Fruit fly (Drosophila melanogaster) whole organism, embryonic: Measurements from ENCODE around the gene CG18622.

ENCODE experiments used
- Atf3 ChIP-seq: fragments of 200-800 bp; sonication (Bioruptor generic); optimal IDR thresholded peaks from 3 replicates; lab custom pipeline; 2016; ENCODE audit warnings: missing biosample characterization, missing genetic modification characterization
- C15 ChIP-seq: fragments of 200-800 bp; sonication (Bioruptor generic); IDR thresholded peaks from 3 replicates; pipeline ENCODE4 v1.3.6; 2022; ENCODE audit warnings: missing biosample characterization, missing genetic modification characterization
- CG11695 ChIP-seq: fragments of 200-800 bp; sonication (Bioruptor generic); IDR thresholded peaks from 3 replicates; pipeline ENCODE4 v1.3.6; 2022; ENCODE audit warnings: missing biosample characterization, missing genetic modification characterization
- CG11696 ChIP-seq: fragments of 200-800 bp; sonication (Bioruptor generic); IDR thresholded peaks from 2 replicates; pipeline ENCODE4 v1.3.6; 2022; ENCODE audit warnings: missing biosample characterization, missing genetic modification characterization
- CG12219 ChIP-seq: fragments of 200-800 bp; sonication (Bioruptor generic); optimal IDR thresholded peaks from 3 replicates; lab custom pipeline; 2018; ENCODE audit warnings: missing biosample characterization, mild to moderate bottlenecking, missing genetic modification characterization
- CG12769 ChIP-seq: fragments of 200-800 bp; sonication (Bioruptor generic); optimal IDR thresholded peaks from 2 replicates; lab custom pipeline; 2019; ENCODE audit warnings: missing biosample characterization, mild to moderate bottlenecking, missing genetic modification characterization, moderate library complexity
- CG13775 ChIP-seq: fragments of 200-800 bp; sonication (Bioruptor generic); optimal IDR thresholded peaks from 3 replicates; lab custom pipeline; 2017; ENCODE audit warnings: missing biosample characterization, mild to moderate bottlenecking, missing genetic modification characterization
- CG15011 ChIP-seq: fragments of 200-800 bp; sonication (Bioruptor generic); optimal IDR thresholded peaks from 3 replicates; lab custom pipeline; 2018; ENCODE audit warnings: missing biosample characterization, mild to moderate bottlenecking, missing genetic modification characterization
- CG17829 ChIP-seq: fragments of 200-800 bp; optimal IDR thresholded peaks from 2 replicates; lab custom pipeline; 2019; ENCODE audit warnings: missing biosample characterization, mild to moderate bottlenecking, missing genetic modification characterization, moderate library complexity
- CG2199 ChIP-seq: fragments of 200-800 bp; sonication (Bioruptor generic); IDR thresholded peaks from 3 replicates; pipeline ENCODE4 v1.3.6; 2022; ENCODE audit warnings: missing biosample characterization, missing genetic modification characterization
- CG2875 ChIP-seq: fragments of 200-800 bp; sonication (Bioruptor generic); optimal IDR thresholded peaks from 2 replicates; lab custom pipeline; 2017; ENCODE audit warnings: missing biosample characterization, mild to moderate bottlenecking, missing genetic modification characterization, missing genetic modification reagents
- CG3065 ChIP-seq: fragments of 200-800 bp; sonication (Bioruptor generic); optimal IDR thresholded peaks from 2 replicates; lab custom pipeline; 2016; ENCODE audit warnings: missing biosample characterization, missing genetic modification characterization
- CG34224 ChIP-seq: fragments of 200-800 bp; sonication (Bioruptor generic); IDR thresholded peaks from 3 replicates; pipeline ENCODE4 v1.3.6; 2022; ENCODE audit warnings: missing biosample characterization, missing genetic modification characterization; ENCODE audit not compliant: partially characterized antibody
- CG3847 ChIP-seq: fragments of 200-800 bp; sonication (Bioruptor generic); IDR thresholded peaks from 2 replicates; pipeline ENCODE4 v1.3.6; 2022; ENCODE audit warnings: missing biosample characterization, missing genetic modification characterization
- CG6683 ChIP-seq: fragments of 200-800 bp; sonication (Bioruptor generic); optimal IDR thresholded peaks from 2 replicates; lab custom pipeline; 2017; ENCODE audit warnings: missing biosample characterization, mild to moderate bottlenecking, missing genetic modification characterization, missing genetic modification reagents
- CG6854 ChIP-seq: fragments of 200-800 bp; sonication (Bioruptor generic); optimal IDR thresholded peaks from 3 replicates; lab custom pipeline; 2017; ENCODE audit warnings: missing biosample characterization, mild to moderate bottlenecking, missing genetic modification characterization
- CG8388 ChIP-seq: fragments of 200-800 bp; sonication (Bioruptor generic); optimal IDR thresholded peaks from 2 replicates; lab custom pipeline; 2019; ENCODE audit warnings: missing biosample characterization, mild to moderate bottlenecking, missing genetic modification characterization, moderate library complexity
- CG9609 ChIP-seq: fragments of 200-800 bp; sonication (Bioruptor generic); optimal IDR thresholded peaks from 3 replicates; lab custom pipeline; 2016; ENCODE audit warnings: missing biosample characterization, missing genetic modification characterization
- CrebB ChIP-seq: fragments of 200-800 bp; sonication (Bioruptor generic); optimal IDR thresholded peaks from 3 replicates; lab custom pipeline; 2018; ENCODE audit warnings: missing biosample characterization, mild to moderate bottlenecking, missing genetic modification characterization
- Fer1 ChIP-seq: fragments of 200-800 bp; sonication (Bioruptor generic); optimal IDR thresholded peaks from 2 replicates; lab custom pipeline; 2017; ENCODE audit warnings: missing biosample characterization, mild to moderate bottlenecking, missing genetic modification characterization
- Fer3 ChIP-seq: fragments of 200-800 bp; sonication (Bioruptor generic); optimal IDR thresholded peaks from 2 replicates; lab custom pipeline; 2018; ENCODE audit warnings: missing biosample characterization, mild to moderate bottlenecking, missing genetic modification characterization, moderate library complexity
- HLH4C ChIP-seq: fragments of 200-800 bp; sonication (Bioruptor generic); IDR thresholded peaks from 3 replicates; pipeline ENCODE4 v1.3.6; 2022; ENCODE audit warnings: missing biosample characterization, missing genetic modification characterization; ENCODE audit not compliant: partially characterized antibody
- Hsf ChIP-seq: fragments of 200-800 bp; sonication (Bioruptor generic); optimal IDR thresholded peaks from 3 replicates; lab custom pipeline; 2016; ENCODE audit warnings: missing biosample characterization, missing genetic modification characterization
- Lim3 ChIP-seq: fragments of 200-800 bp; sonication (Bioruptor generic); IDR thresholded peaks from 2 replicates; pipeline ENCODE4 v1.3.6; 2022; ENCODE audit warnings: missing biosample characterization, missing genetic modification characterization
- MBD-R2 ChIP-seq: fragments of 200-800 bp; sonication (Bioruptor generic); IDR thresholded peaks from 2 replicates; pipeline ENCODE4 v1.3.6; 2022; ENCODE audit warnings: missing biosample characterization, missing genetic modification characterization
- NfI ChIP-seq: fragments of 200-800 bp; sonication (Bioruptor generic); optimal IDR thresholded peaks from 3 replicates; lab custom pipeline; 2018; ENCODE audit warnings: missing biosample characterization, mild to moderate bottlenecking, missing genetic modification characterization, moderate library complexity
- Opbp ChIP-seq: fragments of 200-800 bp; sonication (Bioruptor generic); IDR thresholded peaks from 3 replicates; pipeline ENCODE4 v1.3.6; 2022; ENCODE audit warnings: missing biosample characterization, missing genetic modification characterization; ENCODE audit not compliant: partially characterized antibody
- Sox102F ChIP-seq: fragments of 200-800 bp; sonication (Bioruptor generic); optimal IDR thresholded peaks from 2 replicates; lab custom pipeline; 2018; ENCODE audit warnings: missing biosample characterization, mild to moderate bottlenecking, missing genetic modification characterization, moderate library complexity
- Sry-β ChIP-seq: fragments of 200-800 bp; sonication (Bioruptor generic); optimal IDR thresholded peaks from 2 replicates; lab custom pipeline; 2018; ENCODE audit warnings: missing biosample characterization, mild to moderate bottlenecking, missing genetic modification characterization, moderate library complexity
- ara ChIP-seq: fragments of 200-800 bp; sonication (Bioruptor generic); IDR thresholded peaks from 2 replicates; pipeline ENCODE4 v1.3.6; 2022; ENCODE audit warnings: missing biosample characterization, missing genetic modification characterization
- bab2 ChIP-seq: fragments of 200-800 bp; sonication (Bioruptor generic); optimal IDR thresholded peaks from 2 replicates; lab custom pipeline; 2016; ENCODE audit warnings: missing biosample characterization, missing genetic modification characterization
- bowl ChIP-seq: fragments of 200-800 bp; sonication (Bioruptor generic); IDR thresholded peaks from 2 replicates; pipeline ENCODE4 v1.3.6; 2022; ENCODE audit warnings: missing biosample characterization, missing genetic modification characterization
- bsh ChIP-seq, 2 experiments: fragments of 200-800 bp; sonication (Bioruptor generic); optimal IDR thresholded peaks; 2 replicates each; lab custom pipeline; 2017 to 2018; ENCODE audit warnings: mild to moderate bottlenecking in 2 of 2, missing biosample characterization in 2 of 2, missing genetic modification characterization in 2 of 2, moderate library complexity in 1 of 2
- ci ChIP-seq: fragments of 200-800 bp; sonication (Bioruptor generic); IDR thresholded peaks from 3 replicates; pipeline ENCODE4 v1.3.6; 2022; ENCODE audit warnings: missing biosample characterization, missing genetic modification characterization
- cwo ChIP-seq: fragments of 200-800 bp; sonication (Bioruptor generic); optimal IDR thresholded peaks from 3 replicates; lab custom pipeline; 2017; ENCODE audit warnings: missing biosample characterization, missing genetic modification characterization, mild to moderate bottlenecking, moderate library complexity, missing genetic modification reagents
- dati ChIP-seq: fragments of 200-800 bp; sonication (Bioruptor generic); IDR thresholded peaks from 2 replicates; pipeline ENCODE4 v1.3.6; 2022; ENCODE audit warnings: missing biosample characterization, missing genetic modification characterization
- dmrt99B ChIP-seq: fragments of 200-800 bp; sonication (Bioruptor generic); optimal IDR thresholded peaks from 2 replicates; lab custom pipeline; 2018; ENCODE audit warnings: missing biosample characterization, mild to moderate bottlenecking, missing genetic modification characterization, moderate library complexity
- ewg ChIP-seq: fragments of 200-800 bp; sonication (Bioruptor generic); optimal IDR thresholded peaks from 3 replicates; lab custom pipeline; 2017; ENCODE audit warnings: mild to moderate bottlenecking, missing biosample characterization, missing genetic modification reagents, missing genetic modification characterization
- eyg ChIP-seq: fragments of 200-800 bp; sonication (Bioruptor generic); optimal IDR thresholded peaks from 3 replicates; lab custom pipeline; 2016; ENCODE audit warnings: missing biosample characterization, missing genetic modification characterization
- fd64A ChIP-seq: fragments of 200-800 bp; sonication (Bioruptor generic); optimal IDR thresholded peaks from 3 replicates; lab custom pipeline; 2018; ENCODE audit warnings: missing biosample characterization, mild to moderate bottlenecking, missing genetic modification characterization
- ftz-f1 ChIP-seq: fragments of 200-800 bp; sonication (Bioruptor generic); optimal IDR thresholded peaks from 2 replicates; lab custom pipeline; 2016; ENCODE audit warnings: missing biosample characterization, missing genetic modification characterization
- gcm ChIP-seq: fragments of 200-800 bp; sonication (Bioruptor generic); optimal IDR thresholded peaks from 2 replicates; lab custom pipeline; 2019; ENCODE audit warnings: missing biosample characterization, mild to moderate bottlenecking, missing genetic modification characterization, moderate library complexity
- insv ChIP-seq, 2 experiments: fragments of 200-800 bp; sonication (Bioruptor generic); optimal IDR thresholded peaks; 3 replicates each; lab custom pipeline; 2016 to 2018; ENCODE audit warnings: missing biosample characterization in 2 of 2, missing genetic modification characterization in 2 of 2
- jigr1 ChIP-seq: fragments of 200-800 bp; sonication (Bioruptor generic); IDR thresholded peaks from 3 replicates; pipeline ENCODE4 v1.3.6; 2022; ENCODE audit warnings: missing biosample characterization, missing genetic modification characterization
- lab ChIP-seq: fragments of 200-800 bp; sonication (Bioruptor generic); optimal IDR thresholded peaks from 3 replicates; lab custom pipeline; 2017; ENCODE audit warnings: missing biosample characterization, missing genetic modification characterization, mild to moderate bottlenecking, moderate library complexity, missing genetic modification reagents
- pb ChIP-seq: fragments of 200-800 bp; sonication (Bioruptor generic); optimal IDR thresholded peaks from 3 replicates; lab custom pipeline; 2016; ENCODE audit warnings: missing biosample characterization, missing genetic modification characterization
- sr ChIP-seq: fragments of 200-800 bp; sonication (Bioruptor generic); IDR thresholded peaks from 3 replicates; pipeline ENCODE4 v1.3.6; 2022; ENCODE audit warnings: missing biosample characterization, missing genetic modification characterization
- trem ChIP-seq: fragments of 200-800 bp; optimal IDR thresholded peaks from 3 replicates; lab custom pipeline; 2019; ENCODE audit warnings: missing biosample characterization, mild to moderate bottlenecking, missing genetic modification characterization, moderate library complexity
- vnd ChIP-seq: fragments of 200-800 bp; sonication (Bioruptor generic); IDR thresholded peaks from 3 replicates; pipeline ENCODE4 v1.3.6; 2022; ENCODE audit warnings: missing biosample characterization, missing genetic modification characterization; ENCODE audit not compliant: partially characterized antibody
- wek ChIP-seq: fragments of 200-800 bp; sonication (Bioruptor generic); optimal IDR thresholded peaks from 3 replicates; lab custom pipeline; 2018; ENCODE audit warnings: missing biosample characterization, mild to moderate bottlenecking, missing genetic modification characterization, moderate library complexity

CG18622 gene

DNA sequence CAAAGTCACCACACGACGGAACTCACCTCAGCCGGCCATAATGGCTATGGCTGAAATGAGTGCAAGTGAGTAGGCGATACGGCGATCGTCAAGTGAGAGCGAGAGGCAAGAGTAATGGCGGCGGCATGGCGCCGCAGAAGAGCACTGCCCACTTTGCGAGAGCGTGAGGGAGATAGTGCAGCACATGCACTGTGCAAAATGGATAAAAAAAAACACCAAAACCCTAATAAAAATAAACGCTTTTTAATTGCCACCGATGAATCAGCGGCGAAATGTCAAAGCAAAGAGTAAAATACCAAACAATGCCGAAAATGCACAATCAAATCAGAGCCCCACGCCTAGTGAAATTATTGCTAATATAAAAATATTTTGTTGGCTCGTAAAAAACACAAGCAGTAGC is 38.9 kb downstream of the CG18622 start (continued):
- TF ChIP-seq Sox102F (GFP tag; lab: Kevin White, UChicago), result no peak
- no peak for TF ChIP-seq eyg (GFP tag; lab: Kevin White, UChicago)
- no peak for TF ChIP-seq CG3847 (GFP tag; lab: Robert Waterston, UW)
- no peak for TF ChIP-seq dati (GFP tag; lab: Robert Waterston, UW)
- TF ChIP-seq CG34224 (GFP tag; lab: Robert Waterston, UW), result 0 out of 3 replicates have a peak, but pooled peaks have one; percentile 13
- no peak for TF ChIP-seq bowl
- no peak for TF ChIP-seq lab (GFP tag; lab: Kevin White, UChicago)
- TF ChIP-seq Fer1 (GFP tag; lab: Kevin White, UChicago), result no peak
- TF ChIP-seq ewg (GFP tag; lab: Kevin White, UChicago), result peak; percentile 63
- no peak for TF ChIP-seq Hsf (GFP tag; lab: Kevin White, UChicago)
- TF ChIP-seq NfI (GFP tag; lab: Kevin White, UChicago), result no peak
- TF ChIP-seq dmrt99B (tag; lab: Kevin White, UChicago), result no peak
- TF ChIP-seq CG9609, result peak; percentile 15
- no peak for TF ChIP-seq Lim3 (GFP tag; lab: Robert Waterston, UW)
- peak; percentile 23 for TF ChIP-seq gcm (GFP tag; lab: Kevin White, UChicago)
- TF ChIP-seq Atf3 (GFP tag; lab: Kevin White, UChicago), result no peak
- TF ChIP-seq ci, result peak; percentile 71; the same call in 2 of the 3 replicates
- no peak for TF ChIP-seq fd64A (GFP tag; lab: Kevin White, UChicago)
- TF ChIP-seq trem (tag; lab: Kevin White, UChicago), result peak; percentile 45
- no peak for TF ChIP-seq CG2199 (GFP tag; lab: Robert Waterston, UW)
- no peak; the same call in 2 of the 3 replicates for TF ChIP-seq Opbp (GFP tag; lab: Robert Waterston, UW)
- no peak for TF ChIP-seq CrebB (tag; lab: Kevin White, UChicago)
- TF ChIP-seq MBD-R2 (GFP tag; lab: Robert Waterston, UW), result no peak
- TF ChIP-seq C15 (GFP tag; lab: Robert Waterston, UW), result no peak
- TF ChIP-seq insv (GFP tag; optimal IDR thresholded peaks at IDR 0.05; lab: Kevin White, UChicago), result no peak
- TF ChIP-seq Sry-β (GFP tag; lab: Kevin White, UChicago), result no peak
- no peak for TF ChIP-seq CG8388
- no peak for TF ChIP-seq CG6854 (GFP tag; lab: Kevin White, UChicago)
- no peak for TF ChIP-seq CG13775 (GFP tag; lab: Kevin White, UChicago)
- TF ChIP-seq vnd, result no peak; the same call in 2 of the 3 replicates
- TF ChIP-seq CG11695, result 0 out of 3 replicates have a peak, but pooled peaks have one; percentile 26
- no peak for TF ChIP-seq CG12219 (GFP tag; lab: Kevin White, UChicago)
- TF ChIP-seq CG11696 (GFP tag; lab: Robert Waterston, UW), result no peak
- TF ChIP-seq cwo (GFP tag; lab: Kevin White, UChicago), result no peak
- TF ChIP-seq bsh (GFP tag; optimal IDR thresholded peaks at IDR 0.05; lab: Kevin White, UChicago), result no peak
- no peak for TF ChIP-seq CG12769 (tag; lab: Kevin White, UChicago)
- TF ChIP-seq pb (GFP tag; lab: Kevin White, UChicago), result peak; percentile 51
- TF ChIP-seq sr (GFP tag; lab: Robert Waterston, UW), result peak; percentile 73; the same call in 2 of the 3 replicates
- TF ChIP-seq CG6683 (GFP tag; lab: Kevin White, UChicago), result no peak
- TF ChIP-seq Fer3 (tag; lab: Kevin White, UChicago), result no peak
- peak; percentile 67; the same call in 1 of the 2 replicates for TF ChIP-seq ara (GFP tag; lab: Robert Waterston, UW)
- 0 out of 3 replicates have a peak, but pooled peaks have one; percentile 34 for TF ChIP-seq HLH4C (GFP tag; lab: Robert Waterston, UW)
- TF ChIP-seq jigr1 (GFP tag; lab: Robert Waterston, UW), result no peak
- TF ChIP-seq bab2 (GFP tag; lab: Kevin White, UChicago), result no peak
- TF ChIP-seq CG3065 (GFP tag; lab: Kevin White, UChicago), result no peak
- no peak for TF ChIP-seq CG15011 (GFP tag; lab: Kevin White, UChicago)
- no peak for TF ChIP-seq CG2875
- no peak for TF ChIP-seq CG17829 (tag; lab: Kevin White, UChicago)
- TF ChIP-seq ftz-f1 (GFP tag; lab: Kevin White, UChicago), result no peak
- no peak for TF ChIP-seq wek (GFP tag; lab: Kevin White, UChicago)
